Fruit fly (Drosophila melanogaster) S2 (cell line): ENCODE results near the gene Galphai.
A peak's percentile ranks its signal among the peaks of the same experiment; 100 is the strongest.

ENCODE experiments used
- CG8478 ChIP-seq: fragments of >200 bp; optimal IDR thresholded peaks from 2 replicates; lab custom pipeline; 2018
- CTCF ChIP-seq, 2 experiments: fragments of >200 bp; optimal IDR thresholded peaks; 2 replicates each; lab custom pipeline; 2018

DNA sequence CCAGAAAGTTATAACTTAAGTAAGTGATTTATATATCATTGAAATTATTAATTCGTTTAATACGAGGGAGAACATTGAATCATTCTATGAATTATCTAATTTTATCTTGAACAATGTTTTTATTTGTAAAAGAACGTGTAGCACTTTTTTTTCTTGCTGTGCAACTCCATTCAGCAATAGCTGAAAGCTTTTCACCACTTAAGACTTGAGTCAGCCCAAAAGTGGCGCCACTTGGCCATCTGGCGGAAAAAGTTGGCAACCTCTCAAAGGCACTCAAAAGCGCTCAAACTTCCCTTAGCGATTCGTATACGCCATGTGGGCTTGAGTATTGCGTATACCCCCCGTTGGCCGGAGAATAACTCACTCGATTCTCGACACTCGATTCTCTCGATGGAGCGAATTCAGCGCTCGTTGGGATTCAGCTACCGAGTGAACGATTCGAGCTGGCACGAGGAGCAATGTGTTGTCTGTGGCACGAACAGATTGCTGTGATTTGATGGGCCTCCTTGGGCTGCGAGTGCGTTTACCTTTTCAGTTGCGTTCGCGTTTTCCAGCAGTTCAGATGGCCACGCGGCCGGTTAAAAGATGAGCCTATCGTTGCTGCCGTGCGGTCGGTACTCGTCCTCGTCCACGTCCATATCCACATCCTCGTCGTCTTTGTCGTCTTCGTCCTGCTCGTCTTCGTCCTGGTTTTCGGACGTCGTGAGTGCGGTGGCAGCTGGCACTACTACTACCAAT is 33.9 kb upstream of the Galphai start:
- TF ChIP-seq CTCF (optimal IDR thresholded peaks at IDR 0.05; lab: Kevin White, UChicago) (peak; percentile 30 to 48), CG8478 (lab: Kevin White, UChicago) (no peak)
